Worm (Caenorhabditis elegans): Measurements from ENCODE around the gene str-162.

- TF ChIP-seq mep-1 (tag; optimal IDR thresholded peaks at IDR 0.05) (no peak), elt-3 (tag; optimal IDR thresholded peaks at IDR 0.05) (no peak), unc-62 (GFP tag; optimal IDR thresholded peaks at IDR 0.05) (no peak), nhr-12 (tag; optimal IDR thresholded peaks at IDR 0.05) (no peak), cnd-1 (tag; optimal IDR thresholded peaks at IDR 0.05) (no peak), nhr-28 (tag; optimal IDR thresholded peaks at IDR 0.05) (no peak)
These were observed 3.7 kb upstream of the str-162 start, which contains the start of gene E03H12.7 for ce11 chrIV:4988531-4988930.
